Fruit fly (Drosophila melanogaster) whole organism, wandering third instar larva: Measurements from ENCODE around the gene retm.

Experiments
- Hr78 ChIP-seq: fragments of >200 bp; optimal IDR thresholded peaks from 2 replicates; lab custom pipeline; 2017; ENCODE audit warnings: missing biosample characterization, missing genetic modification characterization
- Hr83 ChIP-seq: fragments of 200-300 bp; sonication (Bioruptor generic); optimal IDR thresholded peaks from 2 replicates; lab custom pipeline; 2016; ENCODE audit warnings: missing biosample characterization, mild to moderate bottlenecking, missing genetic modification characterization, moderate library complexity; ENCODE audit not compliant: poor library complexity, severe bottlenecking
- Jra ChIP-seq: sonication (Bioruptor generic); optimal IDR thresholded peaks from 2 replicates; lab custom pipeline; 2016; ENCODE audit warnings: missing biosample characterization, missing genetic modification characterization
- Rel ChIP-seq, 2 experiments: fragments of 200-800 bp; sonication (Bioruptor generic) in 1 of 2; optimal IDR thresholded peaks; 2 replicates in 1 of 2; 3 replicates in 1 of 2; lab custom pipeline; 2016 to 2019; ENCODE audit warnings: mild to moderate bottlenecking in 2 of 2, missing biosample characterization in 2 of 2, missing genetic modification characterization in 2 of 2, moderate library complexity in 1 of 2
- brk ChIP-seq: fragments of 200-800 bp; sonication (Bioruptor generic); optimal IDR thresholded peaks from 2 replicates; lab custom pipeline; 2016; ENCODE audit warnings: missing biosample characterization, mild to moderate bottlenecking, missing genetic modification characterization
- fru ChIP-seq: fragments of 200-800 bp; sonication (Bioruptor generic); optimal IDR thresholded peaks from 3 replicates; lab custom pipeline; 2016; ENCODE audit warnings: missing biosample characterization, mild to moderate bottlenecking, missing genetic modification characterization
- pan ChIP-seq: fragments of >200 bp; optimal IDR thresholded peaks from 2 replicates; lab custom pipeline; 2017
- woc ChIP-seq: sonication (Bioruptor generic); optimal IDR thresholded peaks from 2 replicates; lab custom pipeline; 2016; ENCODE audit warnings: missing biosample characterization, mild to moderate bottlenecking, missing genetic modification characterization

DNA sequence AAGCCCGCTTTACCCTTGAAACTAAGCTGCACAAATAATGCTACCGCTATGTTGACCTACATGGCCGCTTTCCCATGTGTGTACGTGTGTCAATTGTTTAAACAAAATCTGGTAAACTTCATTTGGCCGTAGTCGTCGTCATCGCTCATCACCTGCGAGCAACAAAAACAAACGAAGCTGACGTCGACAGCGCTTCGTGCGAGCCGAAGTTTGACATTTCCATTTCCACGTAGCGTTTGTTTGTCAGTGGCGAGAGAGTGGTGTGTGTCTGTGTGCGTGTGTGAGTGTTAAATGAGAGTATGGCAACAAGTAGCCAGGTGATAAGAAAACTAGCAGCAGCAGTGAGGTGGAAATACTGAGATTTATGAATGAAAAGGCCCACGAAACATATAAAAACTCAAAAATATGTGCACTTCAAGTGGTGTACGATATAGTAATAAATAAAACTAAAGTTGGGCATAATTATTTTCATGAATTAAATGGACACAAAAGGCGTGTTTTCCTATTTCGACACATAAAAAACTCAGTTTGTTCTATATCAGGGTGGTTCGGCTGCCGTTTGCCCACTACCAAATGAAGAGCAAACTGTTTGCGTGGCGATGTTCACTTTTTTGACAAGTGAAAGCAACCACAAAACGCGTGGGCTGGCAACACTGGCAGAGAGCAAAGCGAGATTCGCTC, 23.6 kb upstream of the retm start:
- TF ChIP-seq Hr78 (GFP tag; lab: Kevin White, UChicago), result no peak
- TF ChIP-seq woc (GFP tag; lab: Kevin White, UChicago), result no peak
- TF ChIP-seq Hr83 (GFP tag; lab: Kevin White, UChicago), result no peak
- no peak for TF ChIP-seq fru (GFP tag; lab: Kevin White, UChicago)
- no peak for TF ChIP-seq pan
- TF ChIP-seq brk (GFP tag; lab: Kevin White, UChicago), result peak; percentile 16
- no peak for TF ChIP-seq Jra (GFP tag; lab: Kevin White, UChicago)
- no peak for TF ChIP-seq Rel (GFP tag; optimal IDR thresholded peaks at IDR 0.05; lab: Kevin White, UChicago)
- TF ChIP-seq Rel (tag; optimal IDR thresholded peaks at IDR 0.05; lab: Kevin White, UChicago), result no peak
